Fruit fly (Drosophila melanogaster) whole organism, prepupa: ENCODE results near the gene CG15563.

Experiments used
- Blimp-1 ChIP-seq: fragments of 200-800 bp; sonication (Bioruptor generic); optimal IDR thresholded peaks from 3 replicates; lab custom pipeline; 2017; ENCODE audit warnings: missing biosample characterization, missing genetic modification characterization, mild to moderate bottlenecking, moderate library complexity, missing genetic modification reagents
- CG11294 ChIP-seq: fragments of 200-800 bp; sonication (Bioruptor generic); IDR thresholded peaks from 2 replicates; pipeline ENCODE4 v1.3.6; 2022; ENCODE audit warnings: missing biosample characterization, missing genetic modification characterization
- CG31627 ChIP-seq: fragments of 200-800 bp; sonication (Bioruptor generic); optimal IDR thresholded peaks from 3 replicates; lab custom pipeline; 2016; ENCODE audit warnings: missing biosample characterization, missing genetic modification characterization
- Eip78C ChIP-seq: fragments of 200-800 bp; sonication (Bioruptor generic); peaks from one replicate; lab custom pipeline; 2016; ENCODE audit warnings: missing biosample characterization, missing genetic modification characterization
- cyc ChIP-seq: fragments of 200-800 bp; sonication (Bioruptor generic); optimal IDR thresholded peaks from 3 replicates; lab custom pipeline; 2016; ENCODE audit warnings: missing biosample characterization, missing genetic modification characterization
- vri ChIP-seq: fragments of 200-800 bp; sonication (Bioruptor generic); optimal IDR thresholded peaks from 3 replicates; lab custom pipeline; 2016; ENCODE audit warnings: missing biosample characterization, mild to moderate bottlenecking, missing genetic modification characterization

DNA sequence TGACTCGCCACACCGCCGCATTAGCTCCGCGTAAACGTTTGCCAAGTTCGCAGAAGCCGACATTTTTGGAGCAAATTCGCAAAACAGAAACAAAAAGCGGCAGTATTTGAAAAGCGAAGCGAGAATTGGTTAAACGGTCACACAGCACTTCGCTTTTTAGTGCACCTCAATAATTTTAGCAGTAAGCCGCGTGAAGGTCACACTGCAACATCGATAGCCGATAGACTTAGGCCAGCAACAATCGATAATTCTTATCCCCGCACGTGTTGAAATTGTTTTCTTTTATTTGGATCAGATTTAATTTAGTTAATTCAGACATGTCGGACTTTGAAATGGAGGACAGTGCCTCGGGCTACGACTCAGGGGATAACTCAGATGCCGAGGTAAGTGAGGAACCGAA, 18.9 kb downstream of the CG15563 start, which contains the start of the genes Zwilch and CG1542:
- no peak for TF ChIP-seq Eip78C (GFP tag; lab: Kevin White, UChicago)
- TF ChIP-seq vri (GFP tag; lab: Kevin White, UChicago), result no peak
- no peak for TF ChIP-seq CG11294 (GFP tag; lab: Robert Waterston, UW)
- TF ChIP-seq Blimp-1, result no peak
- TF ChIP-seq cyc, result no peak
- TF ChIP-seq CG31627 (GFP tag; lab: Kevin White, UChicago), result no peak
